Comparison of ENCODE assay signal across 1 fruit fly cellular context in genomic region chr3L:1568225-1569161, dm6.
A peak's percentile ranks its signal among the peaks of the same experiment; 100 is the strongest.
TF ChIP-seq lines count a peak whose summit lies in the region.

Gene CG7879 (minus strand): TSS chr3L:1568608.

TF ChIP-seq in whole organism, embryonic, 481 proteins besides CTCF, POLR2A, EP300 and RAD21 (continued from another document and continues in another):
- no peak for TF ChIP-seq Atf3 (GFP tag; optimal IDR thresholded peaks at IDR 0.05; lab: Kevin White, UChicago)
- TF ChIP-seq fd3F (GFP tag; optimal IDR thresholded peaks at IDR 0.05; lab: Kevin White, UChicago): no peak
- no peak for TF ChIP-seq nerfin-2 (GFP tag; IDR thresholded peaks at IDR 0.05; lab: Robert Waterston, UW; ENCODE audit: partially characterized antibody)
- TF ChIP-seq Deaf1 (tag; optimal IDR thresholded peaks at IDR 0.05; lab: Kevin White, UChicago): peak; percentile 27
- TF ChIP-seq abd-A (tag; optimal IDR thresholded peaks at IDR 0.05; lab: Kevin White, UChicago): no peak
- TF ChIP-seq ssp (GFP tag; IDR thresholded peaks at IDR 0.05; lab: Robert Waterston, UW): peak; percentile 89
- no peak for TF ChIP-seq z (GFP tag; IDR thresholded peaks at IDR 0.05; lab: Robert Waterston, UW)
- TF ChIP-seq wdn (GFP tag; IDR thresholded peaks at IDR 0.05; lab: Robert Waterston, UW): no peak
- TF ChIP-seq CG31441 (GFP tag; IDR thresholded peaks at IDR 0.05; lab: Robert Waterston, UW): no peak; the same call in 1 of the 2 replicates
- peak; percentile 16 for TF ChIP-seq slou (GFP tag; optimal IDR thresholded peaks at IDR 0.05; lab: Kevin White, UChicago)
- TF ChIP-seq wor (GFP tag; IDR thresholded peaks at IDR 0.05; lab: Robert Waterston, UW): no peak
- TF ChIP-seq Spps (tag; optimal IDR thresholded peaks at IDR 0.05; lab: Kevin White, UChicago): no peak
- no peak for TF ChIP-seq D19A (tag; optimal IDR thresholded peaks at IDR 0.05; lab: Kevin White, UChicago)
- TF ChIP-seq CG10462 (GFP tag; optimal IDR thresholded peaks at IDR 0.05; lab: Kevin White, UChicago): no peak
- peak; percentile 36 for TF ChIP-seq CG4424 (GFP tag; optimal IDR thresholded peaks at IDR 0.05; lab: Kevin White, UChicago)
- no peak for TF ChIP-seq Elba2 (GFP tag; optimal IDR thresholded peaks at IDR 0.05; lab: Kevin White, UChicago)
- no peak for TF ChIP-seq ind (GFP tag; optimal IDR thresholded peaks at IDR 0.05; lab: Kevin White, UChicago)
- peak; percentile 53; the same call in 2 of the 3 replicates for TF ChIP-seq tgo (GFP tag; IDR thresholded peaks at IDR 0.05; lab: Robert Waterston, UW)
- no peak for TF ChIP-seq jigr1 (GFP tag; IDR thresholded peaks at IDR 0.05; lab: Robert Waterston, UW)
- TF ChIP-seq gfzf (GFP tag; optimal IDR thresholded peaks at IDR 0.05; lab: Kevin White, UChicago): peak; percentile 84
- TF ChIP-seq CG6254 (GFP tag; optimal IDR thresholded peaks at IDR 0.05; lab: Kevin White, UChicago): peak; percentile 99
- no peak for TF ChIP-seq scrt (GFP tag; optimal IDR thresholded peaks at IDR 0.05; lab: Kevin White, UChicago)
- TF ChIP-seq Mes4 (GFP tag; optimal IDR thresholded peaks at IDR 0.05; lab: Kevin White, UChicago): no peak
- peak; percentile 99 for TF ChIP-seq phol (tag; optimal IDR thresholded peaks at IDR 0.05; lab: Kevin White, UChicago)
- 0 out of 2 replicates have a peak, but pooled peaks have one; percentile 8 for TF ChIP-seq CG17612 (GFP tag; IDR thresholded peaks at IDR 0.05; lab: Robert Waterston, UW)
- TF ChIP-seq ttk (GFP tag; IDR thresholded peaks at IDR 0.05; lab: Robert Waterston, UW): no peak
- TF ChIP-seq D19B (GFP tag; optimal IDR thresholded peaks at IDR 0.05; lab: Kevin White, UChicago): no peak
- TF ChIP-seq sens-2 (GFP tag; IDR thresholded peaks at IDR 0.05; lab: Robert Waterston, UW): no peak
- TF ChIP-seq HmgD (GFP tag; optimal IDR thresholded peaks at IDR 0.05; lab: Kevin White, UChicago): no peak
- TF ChIP-seq CG8478 (optimal IDR thresholded peaks at IDR 0.05; lab: Kevin White, UChicago): no peak
- no peak for TF ChIP-seq HLH3B (GFP tag; IDR thresholded peaks at IDR 0.05; lab: Robert Waterston, UW)
- no peak for TF ChIP-seq so (GFP tag; IDR thresholded peaks at IDR 0.05; lab: Robert Waterston, UW)
- no peak for TF ChIP-seq NK7.1 (GFP tag; optimal IDR thresholded peaks at IDR 0.05; lab: Kevin White, UChicago)
- peak; percentile 25 for TF ChIP-seq CG9817 (tag; optimal IDR thresholded peaks at IDR 0.05; lab: Kevin White, UChicago)
- TF ChIP-seq sisA (GFP tag; IDR thresholded peaks at IDR 0.05; lab: Robert Waterston, UW): peak; percentile 25
- TF ChIP-seq unc-4 (GFP tag; IDR thresholded peaks at IDR 0.05; lab: Robert Waterston, UW; ENCODE audit: partially characterized antibody): peak; percentile 46; the same call in 1 of the 2 replicates
- no peak for TF ChIP-seq CHES-1-like (GFP tag; optimal IDR thresholded peaks at IDR 0.05; lab: Kevin White, UChicago)
- peak; percentile 18 for TF ChIP-seq CG6854 (GFP tag; optimal IDR thresholded peaks at IDR 0.05; lab: Kevin White, UChicago)
- TF ChIP-seq Oli (tag; optimal IDR thresholded peaks at IDR 0.05; lab: Kevin White, UChicago): peak; percentile 42
- TF ChIP-seq croc (GFP tag; conservative IDR thresholded peaks at IDR 0.05; lab: Robert Waterston, UW): no peak
- no peak for TF ChIP-seq CG16779 (GFP tag; IDR thresholded peaks at IDR 0.05; lab: Robert Waterston, UW)
- TF ChIP-seq grau (tag; optimal IDR thresholded peaks at IDR 0.05; lab: Kevin White, UChicago): peak; percentile 17
- peak; percentile 51 for TF ChIP-seq Meics (GFP tag; optimal IDR thresholded peaks at IDR 0.05; lab: Kevin White, UChicago)
- TF ChIP-seq CG18476 (GFP tag; optimal IDR thresholded peaks at IDR 0.05; lab: Kevin White, UChicago): no peak
- TF ChIP-seq Oaz (GFP tag; IDR thresholded peaks at IDR 0.05; lab: Robert Waterston, UW): no peak
- TF ChIP-seq insv (GFP tag; optimal IDR thresholded peaks at IDR 0.05; lab: Kevin White, UChicago): no peak
- peak; percentile 90 for TF ChIP-seq crol (GFP tag; IDR thresholded peaks at IDR 0.05; lab: Robert Waterston, UW)
- TF ChIP-seq Stat92E (GFP tag; optimal IDR thresholded peaks at IDR 0.05; lab: Kevin White, UChicago): peak in 1 of 3 experiments; percentile 37
- peak; percentile 98 for TF ChIP-seq MESR4 (GFP tag; optimal IDR thresholded peaks at IDR 0.05; lab: Kevin White, UChicago)
- peak; percentile 7 for TF ChIP-seq CG18619 (GFP tag; optimal IDR thresholded peaks at IDR 0.05; lab: Kevin White, UChicago)
- TF ChIP-seq CkIIα-i1 (GFP tag; IDR thresholded peaks at IDR 0.05; lab: Robert Waterston, UW): no peak
- no peak for TF ChIP-seq Gsc (GFP tag; IDR thresholded peaks at IDR 0.05; lab: Robert Waterston, UW)
- TF ChIP-seq CG9215 (GFP tag; IDR thresholded peaks at IDR 0.05; lab: Robert Waterston, UW): peak; percentile 49; the same call in 1 of the 2 replicates
- TF ChIP-seq CG8765 (GFP tag; IDR thresholded peaks at IDR 0.05; lab: Robert Waterston, UW): 0 out of 2 replicates have a peak, but pooled peaks have one; percentile 14
- TF ChIP-seq h (optimal IDR thresholded peaks at IDR 0.05; lab: Kevin White, UChicago): no peak
- peak; percentile 20 for TF ChIP-seq CG17829 (tag; optimal IDR thresholded peaks at IDR 0.05; lab: Kevin White, UChicago)
- TF ChIP-seq CG9932 (GFP tag; IDR thresholded peaks at IDR 0.05; lab: Robert Waterston, UW): peak; percentile 27; the same call in 1 of the 2 replicates
- TF ChIP-seq Hr78 (GFP tag; optimal IDR thresholded peaks at IDR 0.05; lab: Kevin White, UChicago): no peak
- TF ChIP-seq al (GFP tag; IDR thresholded peaks at IDR 0.05; lab: Robert Waterston, UW): 0 out of 2 replicates have a peak, but pooled peaks have one; percentile 28
- no peak for TF ChIP-seq disco-r (GFP tag; optimal IDR thresholded peaks at IDR 0.05; lab: Kevin White, UChicago)
- no peak for TF ChIP-seq Usf (GFP tag; optimal IDR thresholded peaks at IDR 0.05; lab: Kevin White, UChicago)
- peak in 1 of 2 experiments; percentile 11 for TF ChIP-seq dpn (GFP tag; optimal IDR thresholded peaks at IDR 0.05; lab: Kevin White, UChicago)
- peak; percentile 34 for TF ChIP-seq CG1602 (GFP tag; optimal IDR thresholded peaks at IDR 0.05; lab: Kevin White, UChicago)
- 0 out of 2 replicates have a peak, but pooled peaks have one; percentile 23 for TF ChIP-seq CG6689 (GFP tag; IDR thresholded peaks at IDR 0.05; lab: Robert Waterston, UW)
- 0 out of 3 replicates have a peak, but pooled peaks have one; percentile 17 for TF ChIP-seq Dbx (GFP tag; IDR thresholded peaks at IDR 0.05; lab: Robert Waterston, UW)
- no peak; the same call in 1 of the 2 replicates for TF ChIP-seq hbn (GFP tag; IDR thresholded peaks at IDR 0.05; lab: Robert Waterston, UW; ENCODE audit: partially characterized antibody)
- peak; percentile 10 for TF ChIP-seq CG2712 (tag; optimal IDR thresholded peaks at IDR 0.05; lab: Kevin White, UChicago)
- peak; percentile 22 for TF ChIP-seq HHEX (GFP tag; optimal IDR thresholded peaks at IDR 0.05; lab: Kevin White, UChicago)
- no peak for TF ChIP-seq CG8281 (tag; optimal IDR thresholded peaks at IDR 0.05; lab: Kevin White, UChicago)
- TF ChIP-seq gce (GFP tag; IDR thresholded peaks at IDR 0.05; lab: Robert Waterston, UW): no peak
- no peak for TF ChIP-seq eve (GFP tag; optimal IDR thresholded peaks at IDR 0.05; lab: Kevin White, UChicago)
- no peak for TF ChIP-seq br (optimal IDR thresholded peaks at IDR 0.05; lab: Kevin White, UChicago)
- TF ChIP-seq CG14441 (GFP tag; IDR thresholded peaks at IDR 0.05; lab: Robert Waterston, UW): no peak
- TF ChIP-seq CG6791 (GFP tag; IDR thresholded peaks at IDR 0.05; lab: Robert Waterston, UW; ENCODE audit: partially characterized antibody): 0 out of 3 replicates have a peak, but pooled peaks have one; percentile 35
- no peak for TF ChIP-seq gro (GFP tag; optimal IDR thresholded peaks at IDR 0.05; lab: Kevin White, UChicago)
- peak; percentile 56 for TF ChIP-seq pzg (GFP tag; optimal IDR thresholded peaks at IDR 0.05; lab: Kevin White, UChicago)
- no peak for TF ChIP-seq jumu (GFP tag; optimal IDR thresholded peaks at IDR 0.05; lab: Kevin White, UChicago)
- no peak for TF ChIP-seq CG7987 (GFP tag; optimal IDR thresholded peaks at IDR 0.05; lab: Kevin White, UChicago)
- TF ChIP-seq PHDP (tag; optimal IDR thresholded peaks at IDR 0.05; lab: Kevin White, UChicago): no peak
- TF ChIP-seq Xrp1 (GFP tag; IDR thresholded peaks at IDR 0.05; lab: Robert Waterston, UW): 0 out of 2 replicates have a peak, but pooled peaks have one; percentile 13
- TF ChIP-seq CG17385 (GFP tag; optimal IDR thresholded peaks at IDR 0.05; lab: Kevin White, UChicago): peak; percentile 87
- TF ChIP-seq pho (GFP tag; optimal IDR thresholded peaks at IDR 0.05; lab: Kevin White, UChicago): no peak
- TF ChIP-seq dati (GFP tag; IDR thresholded peaks at IDR 0.05; lab: Robert Waterston, UW): no peak
- no peak for TF ChIP-seq CG7271 (tag; optimal IDR thresholded peaks at IDR 0.05; lab: Kevin White, UChicago)
- peak; percentile 71; the same call in 2 of the 3 replicates for TF ChIP-seq CG17361 (GFP tag; IDR thresholded peaks at IDR 0.05; lab: Robert Waterston, UW)
- no peak for TF ChIP-seq mirr (GFP tag; optimal IDR thresholded peaks at IDR 0.05; lab: Kevin White, UChicago)
- no peak for TF ChIP-seq lbe (GFP tag; optimal IDR thresholded peaks at IDR 0.05; lab: Kevin White, UChicago)
- no peak for TF ChIP-seq Lim3 (GFP tag; IDR thresholded peaks at IDR 0.05; lab: Robert Waterston, UW)
- TF ChIP-seq CG2678 (tag; optimal IDR thresholded peaks at IDR 0.05; lab: Kevin White, UChicago): no peak
- peak; percentile 51 for TF ChIP-seq CG9727 (GFP tag; optimal IDR thresholded peaks at IDR 0.05; lab: Kevin White, UChicago)
- TF ChIP-seq Mad (GFP tag; optimal IDR thresholded peaks at IDR 0.05; lab: Kevin White, UChicago): no peak
- peak; percentile 98 for TF ChIP-seq nerfin-1 (tag; optimal IDR thresholded peaks at IDR 0.05; lab: Kevin White, UChicago)
- no peak for TF ChIP-seq en (GFP tag; optimal IDR thresholded peaks at IDR 0.05; lab: Kevin White, UChicago)
- TF ChIP-seq CG2116 (GFP tag; optimal IDR thresholded peaks at IDR 0.05; lab: Kevin White, UChicago): no peak
- TF ChIP-seq Poxn (GFP tag; IDR thresholded peaks at IDR 0.05; lab: Robert Waterston, UW): no peak
- TF ChIP-seq chinmo (GFP tag; IDR thresholded peaks at IDR 0.05; lab: Robert Waterston, UW; ENCODE audit: partially characterized antibody): 0 out of 4 replicates have a peak, but pooled peaks have one; percentile 35
- TF ChIP-seq knrl (GFP tag; IDR thresholded peaks at IDR 0.05; lab: Robert Waterston, UW; ENCODE audit: partially characterized antibody): no peak
- peak; percentile 10; the same call in 1 of the 3 replicates for TF ChIP-seq CG34422 (GFP tag; IDR thresholded peaks at IDR 0.05; lab: Robert Waterston, UW)
- no peak for TF ChIP-seq B-H1 (GFP tag; IDR thresholded peaks at IDR 0.05; lab: Robert Waterston, UW)
- TF ChIP-seq Side (GFP tag; optimal IDR thresholded peaks at IDR 0.05; lab: Kevin White, UChicago): no peak
- no peak for TF ChIP-seq CG10321 (GFP tag; IDR thresholded peaks at IDR 0.05; lab: Robert Waterston, UW)
- peak; percentile 63 for TF ChIP-seq CG15514 (GFP tag; optimal IDR thresholded peaks at IDR 0.05; lab: Kevin White, UChicago)
- TF ChIP-seq Blimp-1 (GFP tag; optimal IDR thresholded peaks at IDR 0.05; lab: Kevin White, UChicago): no peak
- no peak for TF ChIP-seq cato (GFP tag; optimal IDR thresholded peaks at IDR 0.05; lab: Kevin White, UChicago; ENCODE audit: borderline replicate concordance)
- TF ChIP-seq CG6813 (GFP tag; optimal IDR thresholded peaks at IDR 0.05; lab: Kevin White, UChicago): no peak
- TF ChIP-seq Camta (GFP tag; optimal IDR thresholded peaks at IDR 0.05; lab: Kevin White, UChicago): no peak
- no peak for TF ChIP-seq CG15011 (GFP tag; optimal IDR thresholded peaks at IDR 0.05; lab: Kevin White, UChicago)
- peak; percentile 8 for TF ChIP-seq tin (GFP tag; optimal IDR thresholded peaks at IDR 0.05; lab: Kevin White, UChicago)
- TF ChIP-seq Hr3 (GFP tag; optimal IDR thresholded peaks at IDR 0.05; lab: Kevin White, UChicago): peak; percentile 16
- no peak for TF ChIP-seq bab2 (GFP tag; optimal IDR thresholded peaks at IDR 0.05; lab: Kevin White, UChicago)
- TF ChIP-seq fd102C (GFP tag; optimal IDR thresholded peaks at IDR 0.05; lab: Kevin White, UChicago): no peak
- peak; percentile 38 for TF ChIP-seq HLHmδ (GFP tag; optimal IDR thresholded peaks at IDR 0.05; lab: Kevin White, UChicago)
- TF ChIP-seq crp (GFP tag; optimal IDR thresholded peaks at IDR 0.05; lab: Kevin White, UChicago): peak in 1 of 2 experiments; percentile 73
- 0 out of 3 replicates have a peak, but pooled peaks have one; percentile 16 for TF ChIP-seq otp (GFP tag; IDR thresholded peaks at IDR 0.05; lab: Robert Waterston, UW)
- TF ChIP-seq CG18599 (GFP tag; optimal IDR thresholded peaks at IDR 0.05; lab: Kevin White, UChicago): no peak
- no peak for TF ChIP-seq Dfd (GFP tag; optimal IDR thresholded peaks at IDR 0.05; lab: Kevin White, UChicago)
- TF ChIP-seq CG12769 (tag; optimal IDR thresholded peaks at IDR 0.05; lab: Kevin White, UChicago): no peak
- no peak for TF ChIP-seq schlank (tag; optimal IDR thresholded peaks at IDR 0.05; lab: Kevin White, UChicago)
- no peak for TF ChIP-seq pros (GFP tag; optimal IDR thresholded peaks at IDR 0.05; lab: Kevin White, UChicago)
- TF ChIP-seq CG2202 (tag; optimal IDR thresholded peaks at IDR 0.05; lab: Kevin White, UChicago): no peak
- no peak; the same call in 2 of the 3 replicates for TF ChIP-seq CG11456 (GFP tag; IDR thresholded peaks at IDR 0.05; lab: Robert Waterston, UW)
- no peak for TF ChIP-seq MTF-1 (GFP tag; optimal IDR thresholded peaks at IDR 0.05; lab: Kevin White, UChicago; ENCODE audit: borderline replicate concordance)
- TF ChIP-seq her (GFP tag; optimal IDR thresholded peaks at IDR 0.05; lab: Kevin White, UChicago): no peak
- peak in 1 of 2 experiments; percentile 21 for TF ChIP-seq Hr51 (GFP tag; optimal IDR thresholded peaks at IDR 0.05; lab: Kevin White, UChicago)
- TF ChIP-seq kay (GFP tag; optimal IDR thresholded peaks at IDR 0.05; lab: Kevin White, UChicago): no peak
- TF ChIP-seq tap (tag; optimal IDR thresholded peaks at IDR 0.05; lab: Kevin White, UChicago): no peak
- 0 out of 2 replicates have a peak, but pooled peaks have one; percentile 23 for TF ChIP-seq ato (GFP tag; IDR thresholded peaks at IDR 0.05; lab: Robert Waterston, UW; ENCODE audit: partially characterized antibody)
- TF ChIP-seq lov (optimal IDR thresholded peaks at IDR 0.05; lab: Kevin White, UChicago): no peak
- TF ChIP-seq lov (GFP tag; IDR thresholded peaks at IDR 0.05; lab: Robert Waterston, UW): no peak
- no peak for TF ChIP-seq mld (GFP tag; IDR thresholded peaks at IDR 0.05; lab: Robert Waterston, UW; ENCODE audit: partially characterized antibody)
- peak; percentile 15 for TF ChIP-seq az2 (GFP tag; optimal IDR thresholded peaks at IDR 0.05; lab: Kevin White, UChicago)
